Worm (Caenorhabditis elegans) whole organism, L4 larva: ENCODE data around the gene C16B8.4.

ENCODE experiments used
- D1046.2 ChIP-seq: fragments of 200-800 bp; sonication (Bioruptor generic); IDR thresholded peaks from 2 replicates; pipeline ENCODE4 v1.3.6; 2022; ENCODE audit warnings: missing genetic modification characterization, missing compliant biosample characterization
- F37D6.2 ChIP-seq: sonication (generic microtip); optimal IDR thresholded peaks from 2 replicates; lab custom pipeline; 2016; ENCODE audit warnings: mild to moderate bottlenecking, missing genetic modification characterization, missing compliant biosample characterization
- F44E2.7 ChIP-seq: fragments of 200-800 bp; sonication (Bioruptor generic); IDR thresholded peaks from 2 replicates; pipeline ENCODE4 v2.1.2; 2022; ENCODE audit warnings: missing genetic modification characterization, missing compliant biosample characterization
- T26A8.4 ChIP-seq: fragments of 200-800 bp; sonication (Bioruptor generic); IDR thresholded peaks from 2 replicates; pipeline ENCODE4 v1.3.6; 2022; ENCODE audit warnings: missing genetic modification characterization, missing compliant biosample characterization
- Y105C5A.15 ChIP-seq: fragments of 200-800 bp; sonication (Bioruptor generic); IDR thresholded peaks from 2 replicates; pipeline ENCODE4 v1.3.6; 2022; ENCODE audit warnings: missing genetic modification characterization, missing compliant biosample characterization
- Y75B8A.6 ChIP-seq: fragments of 200-800 bp; sonication (Bioruptor generic); IDR thresholded peaks from 2 replicates; pipeline ENCODE4 v1.3.6; 2022; ENCODE audit warnings: missing genetic modification reagents, missing genetic modification characterization, missing compliant biosample characterization
- ZK546.5 ChIP-seq, 2 experiments: sonication (generic microtip); optimal IDR thresholded peaks; 2 replicates each; lab custom pipeline; 2017; ENCODE audit warnings: missing biosample characterization in 2 of 2, missing genetic modification characterization in 2 of 2
- aly-2 ChIP-seq: sonication (generic microtip); optimal IDR thresholded peaks from 2 replicates; lab custom pipeline; 2018; ENCODE audit warnings: missing biosample characterization, missing genetic modification characterization
- arid-1 ChIP-seq: fragments of 200-800 bp; sonication (Bioruptor generic); conservative IDR thresholded peaks from 2 replicates; pipeline ENCODE4 v1.3.6; 2022; ENCODE audit warnings: missing genetic modification reagents, missing genetic modification characterization, missing compliant biosample characterization
- ceh-28 ChIP-seq: fragments of 150-350 bp; optimal IDR thresholded peaks from 2 replicates; lab custom pipeline; 2014; ENCODE audit warnings: missing biosample characterization, missing genetic modification reagents, missing genetic modification characterization
- ceh-32 ChIP-seq: sonication (generic microtip); optimal IDR thresholded peaks from 2 replicates; lab custom pipeline; 2016; ENCODE audit warnings: mild to moderate bottlenecking, missing genetic modification characterization, missing compliant biosample characterization; ENCODE audit not compliant: poor library complexity
- ceh-44 ChIP-seq: fragments of 200-800 bp; sonication (Bioruptor generic); IDR thresholded peaks from 2 replicates; pipeline ENCODE4 v1.3.6; 2022; ENCODE audit warnings: missing genetic modification reagents, missing genetic modification characterization, missing compliant biosample characterization
- ceh-82 ChIP-seq: sonication (generic microtip); optimal IDR thresholded peaks from 2 replicates; lab custom pipeline; 2017; ENCODE audit warnings: missing biosample characterization, missing genetic modification characterization
- cey-2 ChIP-seq: sonication (generic microtip); optimal IDR thresholded peaks from 3 replicates; lab custom pipeline; 2017; ENCODE audit warnings: missing genetic modification characterization, mild to moderate bottlenecking, missing compliant biosample characterization, antibody characterized with exemption, borderline replicate concordance; ENCODE audit not compliant: insufficient read depth
- ctbp-1 ChIP-seq: fragments of 200-800 bp; sonication (Bioruptor generic); IDR thresholded peaks from 2 replicates; pipeline ENCODE4 v1.3.6; 2022; ENCODE audit warnings: missing genetic modification reagents, missing genetic modification characterization, missing compliant biosample characterization
- daf-16 ChIP-seq, 3 experiments: sonication (generic microtip); optimal IDR thresholded peaks; 2 replicates each; lab custom pipeline; 2016 to 2017; ENCODE audit warnings: missing genetic modification characterization in 3 of 3, missing genetic modification reagents in 3 of 3, mild to moderate bottlenecking in 2 of 3, missing compliant biosample characterization in 2 of 3, missing biosample characterization in 1 of 3, moderate library complexity in 1 of 3
- daf-19 ChIP-seq: fragments of 200-800 bp; sonication (Bioruptor generic); conservative IDR thresholded peaks from 2 replicates; pipeline ENCODE4 v1.3.6; 2022; ENCODE audit warnings: missing genetic modification characterization, missing compliant biosample characterization
- daf-8 ChIP-seq: fragments of 200-800 bp; sonication (Bioruptor generic); IDR thresholded peaks from 2 replicates; pipeline ENCODE4 v1.3.6; 2022; ENCODE audit warnings: missing genetic modification characterization, missing compliant biosample characterization
- dmd-8 ChIP-seq: fragments of 200-800 bp; sonication (Bioruptor generic); IDR thresholded peaks from 2 replicates; pipeline ENCODE4 v1.3.6; 2022; ENCODE audit warnings: missing genetic modification characterization, missing compliant biosample characterization
- dmd-9 ChIP-seq: fragments of 200-800 bp; sonication (Bioruptor generic); IDR thresholded peaks from 2 replicates; pipeline ENCODE4 v1.3.6; 2022; ENCODE audit warnings: missing genetic modification reagents, missing genetic modification characterization, missing compliant biosample characterization
- duxl-1 ChIP-seq: sonication (generic microtip); optimal IDR thresholded peaks from 2 replicates; lab custom pipeline; 2016; ENCODE audit warnings: mild to moderate bottlenecking, missing genetic modification characterization, moderate library complexity, missing compliant biosample characterization; ENCODE audit not compliant: poor library complexity
- dve-1 ChIP-seq: sonication (generic microtip); optimal IDR thresholded peaks from 2 replicates; lab custom pipeline; 2017; ENCODE audit warnings: antibody characterized with exemption, mild to moderate bottlenecking, missing genetic modification characterization, missing compliant biosample characterization; ENCODE audit not compliant: insufficient read depth
- egl-27 ChIP-seq: sonication (generic microtip); optimal IDR thresholded peaks from 3 replicates; lab custom pipeline; 2017; ENCODE audit warnings: missing biosample characterization, missing genetic modification reagents, missing genetic modification characterization
- egl-43 ChIP-seq: fragments of 200-800 bp; sonication (Bioruptor generic); IDR thresholded peaks from 2 replicates; pipeline ENCODE4 v1.3.6; 2022; ENCODE audit warnings: missing genetic modification reagents, missing genetic modification characterization, missing compliant biosample characterization
- fos-1 ChIP-seq: fragments of 150-350 bp; optimal IDR thresholded peaks from 2 replicates; lab custom pipeline; 2014; ENCODE audit warnings: missing biosample characterization, missing genetic modification characterization
- hlh-11 ChIP-seq: fragments of 200-800 bp; sonication (Bioruptor generic); optimal IDR thresholded peaks from 2 replicates; lab custom pipeline; 2018; ENCODE audit warnings: mild to moderate bottlenecking, missing genetic modification characterization, missing compliant biosample characterization
- hmg-1.1 ChIP-seq: fragments of 200-800 bp; sonication (Bioruptor generic); IDR thresholded peaks from 2 replicates; pipeline ENCODE4 v1.3.6; 2022; ENCODE audit warnings: missing genetic modification reagents, missing genetic modification characterization, missing compliant biosample characterization
- lin-1 ChIP-seq: fragments of 200-800 bp; sonication (Bioruptor generic); IDR thresholded peaks from 2 replicates; pipeline ENCODE4 v1.3.6; 2022; ENCODE audit warnings: missing genetic modification reagents, missing genetic modification characterization, missing compliant biosample characterization
- lin-29 ChIP-seq: fragments of 200-800 bp; sonication (Bioruptor generic); IDR thresholded peaks from 2 replicates; pipeline ENCODE4 v1.3.6; 2022; ENCODE audit warnings: missing genetic modification reagents, missing genetic modification characterization, missing compliant biosample characterization
- lin-39 ChIP-seq: fragments of 150-350 bp; optimal IDR thresholded peaks from 2 replicates; lab custom pipeline; 2014; ENCODE audit warnings: missing biosample characterization, missing genetic modification reagents, missing genetic modification characterization
- lir-3 ChIP-seq: sonication (generic microtip); optimal IDR thresholded peaks from 2 replicates; lab custom pipeline; 2016; ENCODE audit warnings: mild to moderate bottlenecking, missing genetic modification characterization, missing compliant biosample characterization
- lsy-2 ChIP-seq, 2 experiments: fragments of 150-350 bp in 1 of 2; sonication (generic microtip) in 1 of 2; optimal IDR thresholded peaks; 2 replicates each; lab custom pipeline; 2014 to 2017; ENCODE audit warnings: missing biosample characterization in 2 of 2, missing genetic modification characterization in 2 of 2
- madf-5 ChIP-seq, 2 experiments: fragments of 200-800 bp; sonication (Bioruptor generic); IDR thresholded peaks; 2 replicates each; pipeline ENCODE4 v1.3.6; 2022; ENCODE audit warnings: missing compliant biosample characterization in 2 of 2, missing genetic modification characterization in 2 of 2
- madf-9 ChIP-seq: fragments of 200-800 bp; sonication (Bioruptor generic); conservative IDR thresholded peaks from 2 replicates; pipeline ENCODE4 v1.3.6; 2022; ENCODE audit warnings: missing genetic modification reagents, missing genetic modification characterization, missing compliant biosample characterization
- mdt-29 ChIP-seq: fragments of 200-800 bp; sonication (Bioruptor generic); IDR thresholded peaks from 2 replicates; pipeline ENCODE4 v1.3.6; 2022; ENCODE audit warnings: missing genetic modification reagents, missing genetic modification characterization, missing compliant biosample characterization
- mep-1 ChIP-seq: fragments of 150-350 bp; sonication (generic microtip); optimal IDR thresholded peaks from 3 replicates; lab custom pipeline; 2014; ENCODE audit warnings: missing biosample characterization, missing genetic modification characterization
- mxl-2 ChIP-seq: fragments of 200-800 bp; sonication (Bioruptor generic); conservative IDR thresholded peaks from 2 replicates; pipeline ENCODE4 v1.3.6; 2022; ENCODE audit warnings: missing genetic modification reagents, missing genetic modification characterization, missing compliant biosample characterization
- nhr-102 ChIP-seq: sonication (generic microtip); optimal IDR thresholded peaks from 2 replicates; lab custom pipeline; 2016; ENCODE audit warnings: mild to moderate bottlenecking, missing genetic modification characterization, moderate library complexity, missing compliant biosample characterization
- nhr-237 ChIP-seq: sonication (generic microtip); optimal IDR thresholded peaks from 2 replicates; lab custom pipeline; 2017; ENCODE audit warnings: missing biosample characterization, missing genetic modification characterization
- nhr-41 ChIP-seq: fragments of 200-800 bp; sonication (Bioruptor generic); IDR thresholded peaks from 2 replicates; pipeline ENCODE4 v1.3.6; 2022; ENCODE audit warnings: missing genetic modification reagents, missing genetic modification characterization, missing compliant biosample characterization
- nhr-48 ChIP-seq: sonication (generic microtip); optimal IDR thresholded peaks from 2 replicates; lab custom pipeline; 2016; ENCODE audit warnings: mild to moderate bottlenecking, missing genetic modification characterization, missing compliant biosample characterization
- nhr-77 ChIP-seq: fragments of 150-350 bp; optimal IDR thresholded peaks from 2 replicates; lab custom pipeline; 2014; ENCODE audit warnings: missing biosample characterization, missing genetic modification characterization
- pqm-1 ChIP-seq: sonication (generic microtip); optimal IDR thresholded peaks from 2 replicates; lab custom pipeline; 2017; ENCODE audit warnings: missing biosample characterization, missing genetic modification characterization
- skn-1 ChIP-seq: fragments of 150-350 bp; optimal IDR thresholded peaks from 2 replicates; lab custom pipeline; 2014; ENCODE audit warnings: missing biosample characterization, missing genetic modification characterization
- spr-1 ChIP-seq: sonication (generic microtip); optimal IDR thresholded peaks from 2 replicates; lab custom pipeline; 2016; ENCODE audit warnings: mild to moderate bottlenecking, missing genetic modification characterization, missing compliant biosample characterization
- tag-97 ChIP-seq: fragments of 200-800 bp; sonication (Bioruptor generic); IDR thresholded peaks from 2 replicates; pipeline ENCODE4 v1.3.6; 2022; ENCODE audit warnings: missing genetic modification characterization, missing compliant biosample characterization
- tra-1 ChIP-seq: fragments of 200-800 bp; sonication (Bioruptor generic); IDR thresholded peaks from 2 replicates; pipeline ENCODE4 v1.3.6; 2022; ENCODE audit warnings: missing genetic modification reagents, missing genetic modification characterization, missing compliant biosample characterization
- unc-130 ChIP-seq: sonication (generic microtip); optimal IDR thresholded peaks from 2 replicates; lab custom pipeline; 2016; ENCODE audit warnings: missing genetic modification reagents, missing genetic modification characterization, missing compliant biosample characterization
- zip-11 ChIP-seq: fragments of 200-800 bp; sonication (Bioruptor generic); IDR thresholded peaks from 2 replicates; pipeline ENCODE4 v1.3.6; 2022; ENCODE audit warnings: missing genetic modification characterization, missing compliant biosample characterization

C16B8.4 gene

ce11 chrX:3969980-3970403, 3.4 kb downstream of the C16B8.4 start (continued):
- peak; percentile 94 for TF ChIP-seq tra-1 (GFP tag; lab: Robert Waterston, UW)
- TF ChIP-seq lsy-2 (tag; optimal IDR thresholded peaks at IDR 0.05; lab: Kevin White, UChicago): peak; percentile 34 to 67
- no peak for TF ChIP-seq pqm-1 (tag; lab: Kevin White, UChicago)
- TF ChIP-seq ceh-44 (GFP tag; lab: Robert Waterston, UW): peak; percentile 44; the same call in 1 of the 2 replicates
- TF ChIP-seq unc-130 (GFP tag; lab: Kevin White, UChicago): peak; percentile 62
- no peak for TF ChIP-seq ceh-28 (tag; lab: Kevin White, UChicago)
- TF ChIP-seq nhr-41: peak; percentile 80
- peak; percentile 76 for TF ChIP-seq dve-1 (tag; lab: Kevin White, UChicago)
- peak; percentile 89 for TF ChIP-seq ctbp-1 (GFP tag; lab: Robert Waterston, UW)
- no peak for TF ChIP-seq ceh-32 (tag; lab: Kevin White, UChicago)
- peak; percentile 87 for TF ChIP-seq arid-1 (GFP tag; lab: Robert Waterston, UW)
- no peak for TF ChIP-seq daf-8 (GFP tag; lab: Robert Waterston, UW)
- TF ChIP-seq duxl-1: peak; percentile 79
- TF ChIP-seq tag-97 (GFP tag; lab: Robert Waterston, UW): no peak
- TF ChIP-seq dmd-9: peak; percentile 85
- TF ChIP-seq madf-9: peak; percentile 67
- no peak for TF ChIP-seq cey-2
- TF ChIP-seq lin-1 (GFP tag; lab: Robert Waterston, UW): peak; percentile 39; the same call in 1 of the 2 replicates
- no peak for TF ChIP-seq nhr-237 (tag; lab: Kevin White, UChicago)
- TF ChIP-seq fos-1: no peak
- no peak for TF ChIP-seq ZK546.5 (tag; optimal IDR thresholded peaks at IDR 0.05; lab: Kevin White, UChicago)
- peak; percentile 76 for TF ChIP-seq hlh-11 (tag; lab: Kevin White, UChicago)
- TF ChIP-seq D1046.2 (GFP tag; lab: Robert Waterston, UW): peak; percentile 85
- peak; percentile 83 for TF ChIP-seq T26A8.4
- TF ChIP-seq lir-3 (tag; lab: Kevin White, UChicago): peak; percentile 10
- TF ChIP-seq skn-1 (tag; lab: Kevin White, UChicago): no peak
- no peak for TF ChIP-seq daf-19
- peak; percentile 62 for TF ChIP-seq nhr-102 (tag; lab: Kevin White, UChicago)
- peak; percentile 66 for TF ChIP-seq nhr-77
- TF ChIP-seq Y105C5A.15: peak; percentile 45; the same call in 1 of the 2 replicates
- peak; percentile 88 for TF ChIP-seq mep-1 (tag; lab: Kevin White, UChicago)
- peak; percentile 39 for TF ChIP-seq spr-1 (tag; lab: Kevin White, UChicago)
- TF ChIP-seq F44E2.7: peak; percentile 88; the same call in 1 of the 2 replicates
- no peak for TF ChIP-seq aly-2 (tag; lab: Kevin White, UChicago)
- 0 out of 2 replicates have a peak, but pooled peaks have one; percentile 64 for TF ChIP-seq zip-11 (GFP tag; lab: Robert Waterston, UW)
- TF ChIP-seq mxl-2 (GFP tag; lab: Robert Waterston, UW): peak; percentile 87
- peak; percentile 97 for TF ChIP-seq egl-43 (GFP tag; lab: Robert Waterston, UW)
- TF ChIP-seq F37D6.2 (tag; lab: Kevin White, UChicago): peak; percentile 56

- TF ChIP-seq dve-1 (tag; lab: Kevin White, UChicago) (peak; percentile 54), mdt-29 (GFP tag; lab: Robert Waterston, UW) (peak; percentile 18; the same call in 1 of the 2 replicates), arid-1 (GFP tag; lab: Robert Waterston, UW) (peak; percentile 59; the same call in 1 of the 2 replicates), dmd-9 (peak; percentile 67; the same call in 1 of the 2 replicates), dmd-8 (peak; percentile 94), Y75B8A.6 (GFP tag; lab: Robert Waterston, UW) (peak; percentile 81), lir-3 (tag; lab: Kevin White, UChicago) (no peak), lin-39 (tag; lab: Kevin White, UChicago) (no peak), daf-16 (GFP tag; optimal IDR thresholded peaks at IDR 0.05; lab: Kevin White, UChicago) (peak in 1 of 2 experiments; percentile 24), daf-16 (tag; optimal IDR thresholded peaks at IDR 0.05; lab: Kevin White, UChicago) (peak; percentile 13), nhr-48 (tag; lab: Kevin White, UChicago) (no peak), nhr-41 (peak; percentile 27; the same call in 1 of the 2 replicates), madf-5 (GFP tag; IDR thresholded peaks at IDR 0.05; lab: Robert Waterston, UW) (peak; percentile 66 to 71; a peak in 1 of 4 replicates), madf-9 (0 out of 2 replicates have a peak, but pooled peaks have one; percentile 8), lin-29 (0 out of 2 replicates have a peak, but pooled peaks have one; percentile 53), egl-27 (tag; lab: Kevin White, UChicago) (no peak), lin-1 (GFP tag; lab: Robert Waterston, UW) (peak; percentile 54; the same call in 1 of the 2 replicates), Y105C5A.15 (peak; percentile 77; the same call in 1 of the 2 replicates), egl-43 (GFP tag; lab: Robert Waterston, UW) (peak; percentile 88), hmg-1.1 (peak; percentile 15), ceh-82 (no peak)
These were observed 4.1 kb downstream of the C16B8.4 start for ce11 chrX:3969353-3969752.
